Fruit fly (Drosophila melanogaster): ENCODE measurements around the gene CG11898.

The CG11898 gene

dm6 chr3R:29219948-29220347 is 54.5 kb downstream of the CG11898 start, which contains the start of gene eEF1gamma (continued):
- TF ChIP-seq cyc (GFP tag; optimal IDR thresholded peaks at IDR 0.05), result peak; percentile 92
- TF ChIP-seq CG8632 (GFP tag; optimal IDR thresholded peaks at IDR 0.05), result peak; percentile 88
- TF ChIP-seq Met (GFP tag; optimal IDR thresholded peaks at IDR 0.05), result peak; percentile 93
- TF ChIP-seq CG31627 (GFP tag; optimal IDR thresholded peaks at IDR 0.05), result peak; percentile 91
- peak; percentile 91 for TF ChIP-seq OdsH (GFP tag; optimal IDR thresholded peaks at IDR 0.05)
- TF ChIP-seq CG6163 (GFP tag; IDR thresholded peaks at IDR 0.05), result peak; percentile 96
- TF ChIP-seq Hr39 (GFP tag; optimal IDR thresholded peaks at IDR 0.05), result peak; percentile 87
- peak; percentile 88 for TF ChIP-seq CG11762 (GFP tag; optimal IDR thresholded peaks at IDR 0.05; ENCODE audit: insufficient read depth)
- TF ChIP-seq Sox14 (GFP tag; optimal IDR thresholded peaks at IDR 0.05), result peak; percentile 86
- TF ChIP-seq eg (GFP tag; IDR thresholded peaks at IDR 0.05), result peak; percentile 93
- peak; percentile 96 for TF ChIP-seq CG3919 (GFP tag; optimal IDR thresholded peaks at IDR 0.05)
- TF ChIP-seq Ets21C (GFP tag; optimal IDR thresholded peaks at IDR 0.05), result peak; percentile 76
- TF ChIP-seq ss (GFP tag; optimal IDR thresholded peaks at IDR 0.05), result peak; percentile 82 to 94
- TF ChIP-seq Eip93F (GFP tag; optimal IDR thresholded peaks at IDR 0.05), result no peak
- peak; percentile 87 for TF ChIP-seq CG7368 (GFP tag; optimal IDR thresholded peaks at IDR 0.05)
- peak; percentile 65 for TF ChIP-seq CG15336 (GFP tag; IDR thresholded peaks at IDR 0.05)
- peak; percentile 89 for TF ChIP-seq CG8319 (GFP tag; optimal IDR thresholded peaks at IDR 0.05)
- peak; percentile 93 for TF ChIP-seq topi (GFP tag; optimal IDR thresholded peaks at IDR 0.05)
- TF ChIP-seq CG34406 (GFP tag; optimal IDR thresholded peaks at IDR 0.05), result peak; percentile 92
- peak; percentile 71 for TF ChIP-seq CG32006 (GFP tag; optimal IDR thresholded peaks at IDR 0.05)
- no peak for TF ChIP-seq spab (GFP tag; optimal IDR thresholded peaks at IDR 0.05)
- peak; percentile 86 for TF ChIP-seq CG10669 (GFP tag; optimal IDR thresholded peaks at IDR 0.05)
- TF ChIP-seq CG1621 (tag; optimal IDR thresholded peaks at IDR 0.05), result peak; percentile 85

dm6 chr3R:29220585-29220984 is 55.1 kb downstream of the CG11898 start:
- no peak for TF ChIP-seq Met (GFP tag; optimal IDR thresholded peaks at IDR 0.05)
- TF ChIP-seq CG8119 (GFP tag; IDR thresholded peaks at IDR 0.05), result no peak
- no peak for TF ChIP-seq CG6854 (GFP tag; optimal IDR thresholded peaks at IDR 0.05)
- no peak for TF ChIP-seq acj6 (GFP tag; optimal IDR thresholded peaks at IDR 0.05)
- no peak for TF ChIP-seq CG9139 (GFP tag; optimal IDR thresholded peaks at IDR 0.05)

All from whole organism, prepupa.